Fruit fly (Drosophila melanogaster): ENCODE results near the gene CG17776.

The CG17776 gene

DNA sequence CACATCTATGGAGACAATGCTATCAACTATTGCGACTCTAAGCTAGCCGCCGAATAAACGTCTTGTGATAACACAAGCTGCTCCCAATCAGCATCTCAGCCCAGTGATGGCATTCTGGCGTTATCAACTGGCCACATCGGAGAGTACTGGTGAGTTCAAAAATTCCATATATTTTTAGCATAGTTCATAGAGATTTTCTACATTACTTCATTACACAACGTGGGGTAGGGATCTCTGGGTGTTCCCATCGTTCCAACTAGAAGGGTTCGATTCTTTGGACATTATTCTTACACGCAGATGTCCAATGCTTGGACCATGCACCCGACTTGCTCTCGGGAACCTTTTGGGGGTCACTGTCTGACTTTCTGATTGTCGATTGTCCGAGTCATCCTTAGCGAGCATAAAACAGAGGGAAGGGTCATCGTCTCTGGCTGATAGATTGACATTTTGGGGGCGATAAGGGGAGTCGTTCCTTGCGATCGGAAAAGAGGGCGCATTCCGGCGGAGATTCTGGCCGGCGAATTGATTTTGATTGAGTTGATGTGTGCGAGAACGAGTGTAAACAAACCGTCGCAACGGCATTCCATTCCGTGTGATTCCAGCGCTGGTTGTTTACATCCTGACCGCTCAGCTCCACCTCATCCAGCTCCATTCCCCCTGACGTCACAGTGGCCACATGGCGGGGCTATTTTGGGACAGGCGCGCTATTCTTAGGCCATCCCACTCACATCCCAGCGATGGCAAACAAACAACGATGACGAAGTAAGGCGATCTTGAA lies 22.2 kb upstream of the CG17776 start, which contains the start of the genes Cyp4d1 and CG3630:
TSS of gene Cyp4d1 (minus strand) at position 51 of the 778 bp plus-strand sequence.
TSS of gene CG3630 (plus strand) at position 67 of the 778 bp plus-strand sequence.
- TF ChIP-seq h (optimal IDR thresholded peaks at IDR 0.05), result no peak
- TF ChIP-seq ttk (optimal IDR thresholded peaks at IDR 0.05), result no peak
- TF ChIP-seq insv (optimal IDR thresholded peaks at IDR 0.05), result no peak
- TF ChIP-seq Sin3A (optimal IDR thresholded peaks at IDR 0.05), result no peak
- no peak for TF ChIP-seq Myc (optimal IDR thresholded peaks at IDR 0.05)
- TF ChIP-seq psq (optimal IDR thresholded peaks at IDR 0.05), result no peak

DNA sequence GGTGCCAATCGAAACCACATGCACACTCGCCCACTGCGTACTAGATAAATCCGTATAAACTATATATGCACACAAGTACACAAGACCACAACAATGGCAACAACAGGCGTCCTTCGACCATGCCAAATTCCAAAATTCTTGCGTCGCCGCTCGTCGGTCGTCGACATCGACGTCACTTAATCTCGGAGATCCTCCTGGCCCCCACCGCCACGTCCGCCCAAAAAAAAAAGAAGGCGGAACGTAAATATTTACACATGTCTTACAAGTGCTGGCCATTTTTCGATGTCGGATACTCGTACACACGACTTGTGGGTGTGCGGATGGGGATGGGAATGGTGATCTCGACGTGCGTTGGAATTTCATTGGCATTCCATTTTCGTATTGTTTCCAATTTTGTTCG lies 21.2 kb upstream of the CG17776 start:
- TF ChIP-seq insv (optimal IDR thresholded peaks at IDR 0.05) (no peak), ttk (optimal IDR thresholded peaks at IDR 0.05) (no peak), psq (optimal IDR thresholded peaks at IDR 0.05) (no peak), Myc (optimal IDR thresholded peaks at IDR 0.05) (no peak), Sin3A (optimal IDR thresholded peaks at IDR 0.05) (no peak), h (optimal IDR thresholded peaks at IDR 0.05) (no peak)

DNA sequence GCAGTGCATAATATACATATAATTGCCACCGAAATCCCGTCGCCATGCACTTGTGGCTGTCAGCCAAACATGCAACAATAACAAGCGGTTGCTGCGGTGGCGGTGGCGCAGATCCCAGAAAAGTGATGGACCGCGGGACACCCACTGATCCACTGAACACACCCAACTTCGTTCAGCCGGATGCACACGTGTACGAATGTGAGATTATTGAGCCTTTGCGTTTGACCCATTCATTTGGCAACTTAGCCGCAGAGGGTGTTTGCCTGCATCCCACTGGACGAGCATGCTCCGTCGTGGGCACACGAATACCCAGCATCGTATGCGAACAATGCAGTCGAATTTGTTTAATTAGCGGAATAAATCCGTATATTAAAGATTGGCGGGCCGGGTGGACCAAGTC lies 19.1 kb upstream of the CG17776 start:
- no peak for TF ChIP-seq ttk (optimal IDR thresholded peaks at IDR 0.05)
- TF ChIP-seq h (optimal IDR thresholded peaks at IDR 0.05), result no peak
- no peak for TF ChIP-seq insv (optimal IDR thresholded peaks at IDR 0.05)
- TF ChIP-seq Myc (optimal IDR thresholded peaks at IDR 0.05), result no peak

DNA sequence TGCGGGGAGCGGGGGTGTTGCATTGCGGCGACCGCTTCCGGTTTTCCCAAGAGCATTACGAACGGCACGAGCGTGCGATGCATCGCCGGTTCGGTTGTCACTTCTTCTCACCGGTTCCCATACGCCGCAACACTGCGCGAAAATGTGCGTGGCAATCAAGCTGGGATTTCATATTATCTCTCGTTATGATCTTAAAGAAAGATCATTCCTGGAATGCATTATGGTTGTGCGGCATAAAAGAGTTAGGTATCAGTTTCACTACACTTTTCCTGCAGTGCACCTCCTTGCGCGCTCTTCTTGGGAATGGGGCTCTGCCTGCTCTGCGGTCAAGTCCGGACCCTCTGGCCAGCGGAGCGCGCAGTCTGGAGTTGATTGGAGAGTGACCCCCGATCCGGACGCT lies 18.4 kb upstream of the CG17776 start:
- TF ChIP-seq ttk (optimal IDR thresholded peaks at IDR 0.05) (no peak), Sin3A (optimal IDR thresholded peaks at IDR 0.05) (no peak), insv (optimal IDR thresholded peaks at IDR 0.05) (no peak), h (optimal IDR thresholded peaks at IDR 0.05) (no peak), psq (optimal IDR thresholded peaks at IDR 0.05) (no peak), Myc (optimal IDR thresholded peaks at IDR 0.05) (no peak)

DNA sequence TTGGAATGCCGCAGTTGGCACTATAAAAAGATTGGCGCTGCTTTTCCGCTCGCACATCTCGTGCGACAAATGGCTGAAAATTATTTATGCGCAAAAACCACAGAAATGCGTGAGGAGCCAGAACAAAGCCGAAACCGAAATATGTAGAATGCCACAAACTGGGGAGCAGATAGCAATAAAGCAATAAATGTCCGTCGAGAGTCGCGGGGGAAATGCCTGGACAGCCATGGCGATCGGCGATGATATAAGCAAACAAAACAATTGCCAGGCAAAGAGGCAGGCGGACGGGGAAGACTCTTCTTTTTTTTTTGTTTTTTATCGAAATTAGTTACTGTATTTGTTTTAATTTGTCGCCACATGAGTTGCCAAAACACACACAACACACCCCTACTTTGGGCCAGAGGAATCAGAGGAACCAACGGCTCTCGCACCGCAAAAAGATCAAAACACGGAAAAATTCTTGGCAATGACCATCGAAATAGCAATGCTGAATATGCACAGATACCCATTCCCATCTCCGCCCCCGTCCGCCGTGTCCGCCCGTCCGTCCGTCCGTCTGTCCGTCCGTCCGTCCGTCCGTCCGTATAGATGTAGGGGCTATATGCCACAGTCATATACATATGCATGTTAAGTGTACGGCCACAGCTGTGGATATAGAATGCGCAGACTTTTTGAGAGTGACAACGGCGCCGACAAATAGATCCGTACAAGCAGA lies 15.9 kb upstream of the CG17776 start:
- TF ChIP-seq ttk (optimal IDR thresholded peaks at IDR 0.05) (no peak), Sin3A (optimal IDR thresholded peaks at IDR 0.05) (no peak), insv (optimal IDR thresholded peaks at IDR 0.05) (no peak), h (optimal IDR thresholded peaks at IDR 0.05) (no peak), Myc (optimal IDR thresholded peaks at IDR 0.05) (no peak), psq (optimal IDR thresholded peaks at IDR 0.05) (no peak)

DNA sequence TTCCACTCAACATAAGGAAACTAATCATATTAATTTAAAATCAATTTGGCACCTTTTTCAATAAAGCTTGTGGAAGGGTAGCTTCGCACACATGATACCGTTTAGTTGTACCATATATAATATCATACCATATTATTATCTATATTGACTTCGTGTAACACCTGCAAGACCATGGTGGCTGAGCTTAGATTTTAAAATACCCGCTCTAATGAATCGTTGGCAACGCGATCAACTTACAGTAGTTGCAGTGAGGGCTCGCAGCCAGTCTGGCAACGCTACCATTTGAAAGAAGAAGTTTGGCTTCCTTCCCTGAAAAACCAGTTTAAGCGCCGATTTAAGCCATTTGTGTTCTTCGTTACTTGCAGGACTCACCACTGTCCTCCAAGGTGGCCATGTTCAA lies 14.1 kb upstream of the CG17776 start:
- TF ChIP-seq psq (optimal IDR thresholded peaks at IDR 0.05) (no peak), h (optimal IDR thresholded peaks at IDR 0.05) (no peak), Myc (optimal IDR thresholded peaks at IDR 0.05) (no peak), insv (optimal IDR thresholded peaks at IDR 0.05) (no peak), Sin3A (optimal IDR thresholded peaks at IDR 0.05) (no peak), ttk (optimal IDR thresholded peaks at IDR 0.05) (no peak)

DNA sequence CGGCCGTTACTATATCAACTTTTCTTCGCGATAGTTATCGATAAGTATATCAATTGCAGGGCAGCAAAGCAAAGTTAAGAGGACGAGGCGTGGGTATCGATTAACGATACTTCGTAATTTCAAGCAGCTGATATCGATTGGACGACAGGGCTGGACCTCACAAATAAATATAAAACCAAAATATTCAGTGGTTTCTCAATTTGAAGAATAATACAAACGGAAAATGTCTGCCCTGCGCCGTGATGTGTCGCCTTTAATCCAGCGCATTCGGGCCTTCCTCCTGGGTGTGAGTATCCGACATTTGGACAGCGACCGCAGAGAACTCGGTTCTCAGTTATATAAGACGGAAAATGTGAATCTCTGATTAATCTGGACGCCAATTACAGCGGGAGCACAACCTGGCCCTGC lies 12.1 kb upstream of the CG17776 start, which contains the start of gene ND-B14.5A:
TSS of gene ND-B14.5A (plus strand) at position 107 of the 408 bp plus-strand sequence.
- TF ChIP-seq insv (optimal IDR thresholded peaks at IDR 0.05), result no peak
- no peak for TF ChIP-seq psq (optimal IDR thresholded peaks at IDR 0.05)
- TF ChIP-seq ttk (optimal IDR thresholded peaks at IDR 0.05), result no peak
- TF ChIP-seq Sin3A (optimal IDR thresholded peaks at IDR 0.05), result no peak
- no peak for TF ChIP-seq h (optimal IDR thresholded peaks at IDR 0.05)
- no peak for TF ChIP-seq Myc (optimal IDR thresholded peaks at IDR 0.05)

DNA sequence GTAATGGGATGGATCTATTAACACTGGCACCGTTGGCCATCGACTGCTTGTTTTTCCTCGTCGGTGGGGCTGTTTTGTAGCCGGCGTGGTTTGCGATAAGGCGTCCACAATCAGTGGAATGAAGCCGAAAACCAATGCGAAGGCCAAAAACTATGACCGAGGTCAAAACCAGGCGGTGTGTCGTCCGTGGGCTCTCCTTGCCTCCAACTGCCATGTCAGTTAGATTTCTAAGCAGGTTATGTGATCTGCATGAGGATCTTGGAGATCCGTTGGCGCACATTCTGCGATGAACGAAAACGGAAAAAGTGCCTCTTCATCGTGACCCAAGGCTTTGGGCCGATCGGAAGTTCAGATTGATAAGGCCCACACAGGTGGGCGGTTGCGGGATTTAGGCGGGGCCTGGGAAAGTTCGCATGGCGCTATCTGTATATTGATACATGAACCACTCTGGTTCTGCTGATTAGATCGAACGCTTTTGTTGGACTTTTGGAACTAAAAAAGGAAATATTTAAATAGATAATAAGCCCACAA lies 9.2 kb upstream of the CG17776 start, which contains the start of gene Cyp4d14:
TSS of gene Cyp4d14 (minus strand) at position 51 of the 531 bp plus-strand sequence.
- TF ChIP-seq insv (optimal IDR thresholded peaks at IDR 0.05) (no peak), h (optimal IDR thresholded peaks at IDR 0.05) (no peak), Myc (optimal IDR thresholded peaks at IDR 0.05) (no peak), ttk (optimal IDR thresholded peaks at IDR 0.05) (no peak), Sin3A (optimal IDR thresholded peaks at IDR 0.05) (no peak), psq (optimal IDR thresholded peaks at IDR 0.05) (no peak)

DNA sequence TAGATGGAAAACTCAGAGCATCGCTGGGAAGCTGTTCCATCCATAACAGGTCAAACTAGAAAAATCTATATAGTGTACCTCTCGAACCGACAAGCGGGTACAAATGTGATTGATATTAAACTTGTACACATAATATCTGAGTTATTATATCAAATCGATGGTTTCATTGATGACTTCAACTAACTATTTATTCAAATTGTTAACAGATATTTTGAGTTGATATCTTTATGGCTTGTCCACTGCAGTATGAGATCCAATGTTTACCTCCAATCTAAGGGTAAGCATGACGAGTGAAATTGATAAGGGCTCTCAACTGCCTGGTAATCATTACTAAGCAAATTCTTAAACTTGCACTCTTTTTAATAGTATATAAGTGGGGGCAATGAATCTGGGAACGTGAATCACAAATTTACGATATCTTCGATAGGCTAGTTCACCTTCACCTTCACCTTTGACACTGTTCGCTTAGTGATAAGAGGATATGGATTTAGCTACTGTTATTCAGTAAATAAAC lies 8.5 kb upstream of the CG17776 start, which contains the start of gene Cyp4d2:
TSS of gene Cyp4d2 (plus strand) at position 51 of the 514 bp plus-strand sequence.
- TF ChIP-seq insv (optimal IDR thresholded peaks at IDR 0.05) (no peak), psq (optimal IDR thresholded peaks at IDR 0.05) (no peak), Sin3A (optimal IDR thresholded peaks at IDR 0.05) (no peak), h (optimal IDR thresholded peaks at IDR 0.05) (no peak), Myc (optimal IDR thresholded peaks at IDR 0.05) (no peak), ttk (optimal IDR thresholded peaks at IDR 0.05) (no peak)

DNA sequence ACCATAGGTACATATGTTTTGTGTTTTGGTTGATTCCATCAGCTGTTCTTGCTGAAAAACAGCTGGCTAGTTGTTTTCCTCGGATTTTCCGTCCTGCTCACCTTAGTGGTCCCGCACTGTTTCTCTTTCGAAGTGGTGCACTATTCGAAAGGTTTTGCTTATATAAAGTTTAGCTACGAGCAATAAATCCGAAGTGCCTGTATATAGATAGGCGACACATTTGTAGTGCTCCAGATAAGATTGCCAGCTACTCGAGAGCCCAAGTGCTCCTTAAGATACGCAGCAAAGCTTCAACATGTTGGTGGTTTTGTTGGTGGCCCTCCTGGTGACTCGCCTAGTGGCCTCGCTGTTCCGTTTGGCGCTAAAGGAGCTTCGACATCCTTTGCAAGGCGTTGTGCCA lies 5.7 kb upstream of the CG17776 start, which contains the start of gene Cyp4ae1:
TSS of gene Cyp4ae1 (plus strand) at position 206 of the 400 bp plus-strand sequence.
- TF ChIP-seq insv (optimal IDR thresholded peaks at IDR 0.05) (no peak), Myc (optimal IDR thresholded peaks at IDR 0.05) (no peak), psq (optimal IDR thresholded peaks at IDR 0.05) (no peak), h (optimal IDR thresholded peaks at IDR 0.05) (no peak), Sin3A (optimal IDR thresholded peaks at IDR 0.05) (no peak), ttk (optimal IDR thresholded peaks at IDR 0.05) (no peak)

DNA sequence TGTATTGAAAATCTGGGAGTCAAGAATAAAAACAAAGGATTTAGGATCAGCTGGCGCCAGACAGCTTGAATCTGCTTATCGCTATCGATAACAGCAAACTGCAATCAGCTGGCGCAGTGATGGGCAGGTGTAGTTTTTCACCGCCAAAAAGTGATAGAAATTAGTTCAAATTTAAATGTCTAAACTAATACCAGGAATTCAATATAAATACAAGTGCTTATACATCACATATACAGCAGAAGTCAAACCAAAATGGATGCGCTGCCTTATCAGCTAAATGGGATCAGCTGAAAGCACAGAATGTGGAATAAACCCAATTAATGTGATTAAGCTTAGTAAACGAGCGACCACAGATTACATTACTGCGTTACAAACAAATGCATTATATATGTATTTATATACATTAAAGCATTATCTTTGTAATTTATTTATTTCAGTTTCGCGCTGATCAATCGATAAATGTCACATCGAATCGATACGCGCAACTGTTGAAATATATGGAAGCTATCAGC lies 3.7 kb upstream of the CG17776 start, which contains the start of gene pn:
TSS of gene pn (plus strand) at position 462 of the 512 bp plus-strand sequence.
- TF ChIP-seq ttk (optimal IDR thresholded peaks at IDR 0.05) (no peak), h (optimal IDR thresholded peaks at IDR 0.05) (no peak), Sin3A (optimal IDR thresholded peaks at IDR 0.05) (no peak), psq (optimal IDR thresholded peaks at IDR 0.05) (no peak), insv (optimal IDR thresholded peaks at IDR 0.05) (no peak), Myc (optimal IDR thresholded peaks at IDR 0.05) (no peak)

All from Kc167 (cell line).